Fruit fly (Drosophila melanogaster) whole organism, embryonic: ENCODE data around the gene Acp76A.
A peak's percentile ranks its signal among the peaks of the same experiment; 100 is the strongest.

Experiments
- Adf1 ChIP-seq: fragments of 200-800 bp; sonication (Bioruptor generic); IDR thresholded peaks from 2 replicates; pipeline ENCODE4 v1.3.6; 2022; ENCODE audit warnings: missing biosample characterization, missing genetic modification characterization
- Bgb ChIP-seq: fragments of 200-800 bp; sonication (Bioruptor generic); IDR thresholded peaks from 2 replicates; pipeline ENCODE4 v1.3.6; 2022; ENCODE audit warnings: missing biosample characterization, missing genetic modification characterization; ENCODE audit not compliant: partially characterized antibody
- CG10147 ChIP-seq: fragments of 200-800 bp; sonication (Bioruptor generic); optimal IDR thresholded peaks from 2 replicates; lab custom pipeline; 2019; ENCODE audit warnings: missing biosample characterization, mild to moderate bottlenecking, missing genetic modification characterization, moderate library complexity
- CG10543 ChIP-seq: fragments of 200-800 bp; sonication (Bioruptor generic); optimal IDR thresholded peaks from 3 replicates; lab custom pipeline; 2017; ENCODE audit warnings: missing biosample characterization, mild to moderate bottlenecking, missing genetic modification characterization, moderate library complexity
- CG11093 ChIP-seq: fragments of 200-800 bp; sonication (Bioruptor generic); IDR thresholded peaks from 3 replicates; pipeline ENCODE4 v1.3.6; 2022; ENCODE audit warnings: missing biosample characterization, missing genetic modification characterization
- CG13287 ChIP-seq: fragments of 200-800 bp; sonication (Bioruptor generic); IDR thresholded peaks from 2 replicates; pipeline ENCODE4 v1.3.6; 2022; ENCODE audit warnings: missing biosample characterization, missing genetic modification characterization; ENCODE audit not compliant: partially characterized antibody
- CG15514 ChIP-seq: fragments of 200-800 bp; sonication (Bioruptor generic); optimal IDR thresholded peaks from 3 replicates; lab custom pipeline; 2017; ENCODE audit warnings: missing biosample characterization, missing genetic modification characterization, mild to moderate bottlenecking, moderate library complexity, missing genetic modification reagents
- CG18011 ChIP-seq: fragments of 200-800 bp; sonication (Bioruptor generic); optimal IDR thresholded peaks from 2 replicates; lab custom pipeline; 2017; ENCODE audit warnings: missing biosample characterization, missing genetic modification characterization, mild to moderate bottlenecking, moderate library complexity, missing genotype
- CG32532 ChIP-seq: fragments of 200-800 bp; sonication (Bioruptor generic); IDR thresholded peaks from 2 replicates; pipeline ENCODE4 v1.3.6; 2022; ENCODE audit warnings: missing biosample characterization, missing genetic modification characterization
- CG6683 ChIP-seq: fragments of 200-800 bp; sonication (Bioruptor generic); optimal IDR thresholded peaks from 2 replicates; lab custom pipeline; 2017; ENCODE audit warnings: missing biosample characterization, mild to moderate bottlenecking, missing genetic modification characterization, missing genetic modification reagents
- CG6765 ChIP-seq: fragments of 200-800 bp; sonication (Bioruptor generic); optimal IDR thresholded peaks from 3 replicates; lab custom pipeline; 2017; ENCODE audit warnings: missing biosample characterization, mild to moderate bottlenecking, missing genetic modification characterization
- CG8290 ChIP-seq, 3 experiments: fragments of 200-800 bp; sonication (Bioruptor generic); optimal IDR thresholded peaks; 2 replicates each; lab custom pipeline; 2016 to 2019; ENCODE audit warnings: missing biosample characterization in 3 of 3, missing genetic modification characterization in 3 of 3, mild to moderate bottlenecking in 2 of 3, moderate library complexity in 1 of 3
- CrebB ChIP-seq: fragments of 200-800 bp; sonication (Bioruptor generic); optimal IDR thresholded peaks from 3 replicates; lab custom pipeline; 2018; ENCODE audit warnings: missing biosample characterization, mild to moderate bottlenecking, missing genetic modification characterization
- Dfd ChIP-seq, 2 experiments: fragments of >200 bp; optimal IDR thresholded peaks; 2 replicates each; lab custom pipeline; 2017; ENCODE audit warnings: missing biosample characterization in 2 of 2, missing genetic modification characterization in 2 of 2
- Gsc ChIP-seq: fragments of 200-800 bp; sonication (Bioruptor generic); IDR thresholded peaks from 2 replicates; pipeline ENCODE4 v1.3.6; 2022; ENCODE audit warnings: missing biosample characterization, missing genetic modification characterization
- Hey ChIP-seq: fragments of 200-800 bp; sonication (Bioruptor generic); optimal IDR thresholded peaks from 3 replicates; lab custom pipeline; 2018; ENCODE audit warnings: missing biosample characterization, mild to moderate bottlenecking, missing genetic modification characterization
- Mrtf ChIP-seq: fragments of 200-800 bp; sonication (Bioruptor generic); IDR thresholded peaks from 3 replicates; pipeline ENCODE4 v1.3.6; 2022; ENCODE audit warnings: missing biosample characterization, missing genetic modification characterization
- Nf-YC ChIP-seq: fragments of 200-800 bp; optimal IDR thresholded peaks from 3 replicates; lab custom pipeline; 2019; ENCODE audit warnings: missing biosample characterization, mild to moderate bottlenecking, missing genetic modification characterization, moderate library complexity
- Pdp1 ChIP-seq, 2 experiments: fragments of 200-800 bp; sonication (Bioruptor generic); optimal IDR thresholded peaks; 3 replicates each; lab custom pipeline; 2016; ENCODE audit warnings: missing biosample characterization in 2 of 2, missing genetic modification characterization in 2 of 2, mild to moderate bottlenecking in 1 of 2, moderate library complexity in 1 of 2
- Trl ChIP-seq, 3 experiments: fragments of >200 bp in 2 of 3; fragments of 200-800 bp in 1 of 3; sonication (Bioruptor generic) in 1 of 3; optimal IDR thresholded peaks; 2 replicates in 1 of 3; 3 replicates in 2 of 3; lab custom pipeline; 2016 to 2017; ENCODE audit warnings: missing biosample characterization in 1 of 3, missing genetic modification characterization in 1 of 3
- abd-A ChIP-seq: fragments of 200-800 bp; sonication (Bioruptor generic); optimal IDR thresholded peaks from 3 replicates; lab custom pipeline; 2019; ENCODE audit warnings: missing biosample characterization, mild to moderate bottlenecking, missing genetic modification characterization, moderate library complexity
- chinmo ChIP-seq: fragments of 200-800 bp; sonication (Bioruptor generic); IDR thresholded peaks from 4 replicates; pipeline ENCODE4 v1.3.6; 2022; ENCODE audit warnings: missing biosample characterization, missing genetic modification characterization; ENCODE audit not compliant: partially characterized antibody
- ftz-f1 ChIP-seq: fragments of 200-800 bp; sonication (Bioruptor generic); optimal IDR thresholded peaks from 2 replicates; lab custom pipeline; 2016; ENCODE audit warnings: missing biosample characterization, missing genetic modification characterization
- gcm ChIP-seq: fragments of 200-800 bp; sonication (Bioruptor generic); optimal IDR thresholded peaks from 2 replicates; lab custom pipeline; 2019; ENCODE audit warnings: missing biosample characterization, mild to moderate bottlenecking, missing genetic modification characterization, moderate library complexity
- kah ChIP-seq: fragments of 200-800 bp; sonication (Bioruptor generic); optimal IDR thresholded peaks from 2 replicates; lab custom pipeline; 2018; ENCODE audit warnings: missing biosample characterization, mild to moderate bottlenecking, missing genetic modification characterization
- ken ChIP-seq: fragments of 200-800 bp; sonication (Bioruptor generic); IDR thresholded peaks from 3 replicates; pipeline ENCODE4 v1.3.6; 2022; ENCODE audit warnings: missing biosample characterization, missing genetic modification characterization
- kni ChIP-seq: fragments of 200-800 bp; sonication (Bioruptor generic); optimal IDR thresholded peaks from 3 replicates; lab custom pipeline; 2017; ENCODE audit warnings: mild to moderate bottlenecking, missing biosample characterization, missing genetic modification reagents, missing genetic modification characterization
- lab ChIP-seq: fragments of 200-800 bp; sonication (Bioruptor generic); optimal IDR thresholded peaks from 3 replicates; lab custom pipeline; 2017; ENCODE audit warnings: missing biosample characterization, missing genetic modification characterization, mild to moderate bottlenecking, moderate library complexity, missing genetic modification reagents
- lbe ChIP-seq: fragments of 200-800 bp; sonication (Bioruptor generic); optimal IDR thresholded peaks from 2 replicates; lab custom pipeline; 2016; ENCODE audit warnings: missing biosample characterization, mild to moderate bottlenecking, missing genetic modification characterization
- nau ChIP-seq: fragments of 200-800 bp; sonication (Bioruptor generic); optimal IDR thresholded peaks from 3 replicates; lab custom pipeline; 2017; ENCODE audit warnings: missing biosample characterization, mild to moderate bottlenecking, missing genetic modification characterization, missing genetic modification reagents
- nom ChIP-seq: fragments of 200-800 bp; sonication (Bioruptor generic); optimal IDR thresholded peaks from 2 replicates; lab custom pipeline; 2017; ENCODE audit warnings: missing biosample characterization, missing genetic modification characterization, mild to moderate bottlenecking, moderate library complexity, missing genetic modification reagents
- oc ChIP-seq: fragments of 200-800 bp; sonication (Bioruptor generic); optimal IDR thresholded peaks from 2 replicates; lab custom pipeline; 2018; ENCODE audit warnings: missing biosample characterization, mild to moderate bottlenecking, missing genetic modification characterization, moderate library complexity
- onecut ChIP-seq: fragments of 200-800 bp; sonication (Bioruptor generic); IDR thresholded peaks from 2 replicates; pipeline ENCODE4 v1.3.6; 2022; ENCODE audit warnings: missing biosample characterization, missing genetic modification characterization
- otp ChIP-seq: fragments of 200-800 bp; sonication (Bioruptor generic); IDR thresholded peaks from 3 replicates; pipeline ENCODE4, ENCODE4 v1.3.6; 2022; ENCODE audit warnings: missing biosample characterization, missing genetic modification characterization
- peb ChIP-seq: fragments of 200-800 bp; sonication (Bioruptor generic); IDR thresholded peaks from 2 replicates; pipeline ENCODE4 v1.3.6; 2022; ENCODE audit warnings: missing biosample characterization, missing genetic modification characterization
- pzg ChIP-seq: fragments of 200-800 bp; sonication (Bioruptor generic); optimal IDR thresholded peaks from 3 replicates; lab custom pipeline; 2018; ENCODE audit warnings: missing biosample characterization, mild to moderate bottlenecking, missing genetic modification characterization, moderate library complexity
- sens ChIP-seq: fragments of 200-800 bp; sonication (Bioruptor generic); peaks from one replicate; lab custom pipeline; 2016; ENCODE audit warnings: missing biosample characterization, missing genetic modification characterization
- seq ChIP-seq: fragments of 200-800 bp; sonication (Bioruptor generic); IDR thresholded peaks from 2 replicates; pipeline ENCODE4 v1.3.6; 2022; ENCODE audit warnings: missing biosample characterization, missing genetic modification characterization
- slp2 ChIP-seq: fragments of 200-800 bp; sonication (Bioruptor generic); optimal IDR thresholded peaks from 2 replicates; lab custom pipeline; 2016; ENCODE audit warnings: missing biosample characterization, missing genetic modification characterization
- so ChIP-seq: fragments of 200-800 bp; sonication (Bioruptor generic); IDR thresholded peaks from 3 replicates; pipeline ENCODE4 v1.3.6; 2022; ENCODE audit warnings: missing biosample characterization, missing genetic modification characterization
- sr ChIP-seq: fragments of 200-800 bp; sonication (Bioruptor generic); IDR thresholded peaks from 3 replicates; pipeline ENCODE4 v1.3.6; 2022; ENCODE audit warnings: missing biosample characterization, missing genetic modification characterization
- tgo ChIP-seq: fragments of 200-800 bp; sonication (Bioruptor generic); IDR thresholded peaks from 3 replicates; pipeline ENCODE4 v1.3.6; 2022; ENCODE audit warnings: missing biosample characterization, missing genetic modification characterization
- tio ChIP-seq: fragments of 200-800 bp; sonication (Bioruptor generic); optimal IDR thresholded peaks from 2 replicates; lab custom pipeline; 2017; ENCODE audit warnings: missing biosample characterization, missing genetic modification characterization, inconsistent platforms
- twi ChIP-seq: fragments of 200-800 bp; optimal IDR thresholded peaks from 2 replicates; lab custom pipeline; 2019; ENCODE audit warnings: missing biosample characterization, mild to moderate bottlenecking, missing genetic modification characterization, moderate library complexity
- vvl ChIP-seq: fragments of 200-800 bp; sonication (Bioruptor generic); IDR thresholded peaks from 2 replicates; pipeline ENCODE4 v1.3.6; 2022; ENCODE audit warnings: missing biosample characterization, missing genetic modification characterization
- wdn ChIP-seq: fragments of 200-800 bp; sonication (Bioruptor generic); IDR thresholded peaks from 2 replicates; pipeline ENCODE4 v1.3.6; 2022; ENCODE audit warnings: missing biosample characterization, missing genetic modification characterization
- yki ChIP-seq: fragments of >200 bp; optimal IDR thresholded peaks from 3 replicates; lab custom pipeline; 2018

The Acp76A gene

dm6 chr3L:19091423-19092124, 39.7 kb upstream of the Acp76A start:
- TF ChIP-seq abd-A = peak; percentile 99
- 0 out of 2 replicates have a peak, but pooled peaks have one; percentile 39 for TF ChIP-seq wdn
- peak; percentile 27; the same call in 1 of the 2 replicates for TF ChIP-seq Bgb (GFP tag; lab: Robert Waterston, UW)
- 0 out of 3 replicates have a peak, but pooled peaks have one; percentile 27 for TF ChIP-seq CG11093 (GFP tag; lab: Robert Waterston, UW)
- peak; percentile 87 for TF ChIP-seq CG10543 (GFP tag; lab: Kevin White, UChicago)
- peak; percentile 41 for TF ChIP-seq lbe
- TF ChIP-seq CG6765 (GFP tag; lab: Kevin White, UChicago) = peak; percentile 25
- TF ChIP-seq peb (GFP tag; lab: Robert Waterston, UW) = no peak
- 0 out of 3 replicates have a peak, but pooled peaks have one; percentile 48 for TF ChIP-seq tgo (GFP tag; lab: Robert Waterston, UW)
- peak; percentile 51; the same call in 1 of the 2 replicates for TF ChIP-seq CG32532 (GFP tag; lab: Robert Waterston, UW)
- peak; percentile 11 for TF ChIP-seq Hey (tag; lab: Kevin White, UChicago)
- no peak for TF ChIP-seq yki (lab: Kevin White, UChicago)
- TF ChIP-seq CG6683 (GFP tag; lab: Kevin White, UChicago) = peak; percentile 7
- TF ChIP-seq kah = peak; percentile 4
- no peak for TF ChIP-seq Trl (optimal IDR thresholded peaks at IDR 0.05; lab: Kevin White, UChicago)
- no peak for TF ChIP-seq Trl (GFP tag; optimal IDR thresholded peaks at IDR 0.05; lab: Kevin White, UChicago)
- TF ChIP-seq sens (GFP tag; lab: Kevin White, UChicago) = peak; percentile 76
- no peak for TF ChIP-seq CG8290 (GFP tag; optimal IDR thresholded peaks at IDR 0.05; lab: Kevin White, UChicago)
- TF ChIP-seq CG8290 (tag; optimal IDR thresholded peaks at IDR 0.05; lab: Kevin White, UChicago) = peak in 1 of 2 experiments; percentile 58
- peak; percentile 98 for TF ChIP-seq sr (GFP tag; lab: Robert Waterston, UW)
- TF ChIP-seq ken = 0 out of 3 replicates have a peak, but pooled peaks have one; percentile 25
- TF ChIP-seq otp (GFP tag; lab: Robert Waterston, UW) = peak; percentile 70; the same call in 1 of the 3 replicates
- TF ChIP-seq nom (GFP tag; lab: Kevin White, UChicago) = peak; percentile 57
- TF ChIP-seq CrebB (tag; lab: Kevin White, UChicago) = no peak
- TF ChIP-seq nau (GFP tag; lab: Kevin White, UChicago) = peak; percentile 17
- peak; percentile 81 for TF ChIP-seq Adf1 (GFP tag; lab: Robert Waterston, UW)
- no peak for TF ChIP-seq tio
- TF ChIP-seq Pdp1 (GFP tag; optimal IDR thresholded peaks at IDR 0.05; lab: Kevin White, UChicago) = peak in 1 of 2 experiments; percentile 17
- peak; percentile 78; the same call in 1 of the 2 replicates for TF ChIP-seq vvl
- TF ChIP-seq seq (GFP tag; lab: Robert Waterston, UW) = peak; percentile 54; the same call in 1 of the 2 replicates
- peak; percentile 84 for TF ChIP-seq oc (tag; lab: Kevin White, UChicago)
- TF ChIP-seq ftz-f1 = peak; percentile 98
- peak; percentile 10 for TF ChIP-seq pzg (GFP tag; lab: Kevin White, UChicago)
- TF ChIP-seq gcm (GFP tag; lab: Kevin White, UChicago) = peak; percentile 17
- TF ChIP-seq CG10147 (GFP tag; lab: Kevin White, UChicago) = peak; percentile 11
- no peak for TF ChIP-seq slp2 (GFP tag; lab: Kevin White, UChicago)
- peak; percentile 7 for TF ChIP-seq twi (tag; lab: Kevin White, UChicago)
- TF ChIP-seq Nf-YC (tag; lab: Kevin White, UChicago) = peak; percentile 31
- peak; percentile 10 for TF ChIP-seq lab (GFP tag; lab: Kevin White, UChicago)
- no peak; the same call in 1 of the 3 replicates for TF ChIP-seq so (GFP tag; lab: Robert Waterston, UW)
- TF ChIP-seq onecut (GFP tag; lab: Robert Waterston, UW) = peak; percentile 99
- peak; percentile 12 for TF ChIP-seq CG18011 (GFP tag; lab: Kevin White, UChicago)
- TF ChIP-seq Dfd (GFP tag; optimal IDR thresholded peaks at IDR 0.05; lab: Kevin White, UChicago) = peak in 1 of 2 experiments; percentile 18
- TF ChIP-seq CG15514 = peak; percentile 23
- no peak for TF ChIP-seq Gsc (GFP tag; lab: Robert Waterston, UW)
- TF ChIP-seq Mrtf (GFP tag; lab: Robert Waterston, UW) = 0 out of 3 replicates have a peak, but pooled peaks have one; percentile 29
- TF ChIP-seq chinmo = peak; percentile 99
- TF ChIP-seq kni = peak; percentile 42
- TF ChIP-seq CG13287 = peak; percentile 37; the same call in 1 of the 2 replicates
